Fruit fly (Drosophila melanogaster) Kc167 (cell line): ENCODE data around the gene CG32756.

Experiments used
- Myc ChIP-seq: fragments of >200 bp; optimal IDR thresholded peaks from 2 replicates; lab custom pipeline; 2017; ENCODE audit warnings: missing external identifiers
- Sin3A ChIP-seq: fragments of >200 bp; optimal IDR thresholded peaks from 2 replicates; lab custom pipeline; 2018; ENCODE audit warnings: missing external identifiers
- h ChIP-seq: fragments of >200 bp; optimal IDR thresholded peaks from 3 replicates; lab custom pipeline; 2018; ENCODE audit warnings: missing external identifiers
- insv ChIP-seq: fragments of >200 bp; optimal IDR thresholded peaks from 3 replicates; lab custom pipeline; 2018; ENCODE audit warnings: missing external identifiers
- psq ChIP-seq: fragments of >200 bp; optimal IDR thresholded peaks from 2 replicates; lab custom pipeline; 2017; ENCODE audit warnings: missing external identifiers
- ttk ChIP-seq: sonication (Bioruptor generic); optimal IDR thresholded peaks from 2 replicates; lab custom pipeline; 2017; ENCODE audit warnings: missing external identifiers

DNA sequence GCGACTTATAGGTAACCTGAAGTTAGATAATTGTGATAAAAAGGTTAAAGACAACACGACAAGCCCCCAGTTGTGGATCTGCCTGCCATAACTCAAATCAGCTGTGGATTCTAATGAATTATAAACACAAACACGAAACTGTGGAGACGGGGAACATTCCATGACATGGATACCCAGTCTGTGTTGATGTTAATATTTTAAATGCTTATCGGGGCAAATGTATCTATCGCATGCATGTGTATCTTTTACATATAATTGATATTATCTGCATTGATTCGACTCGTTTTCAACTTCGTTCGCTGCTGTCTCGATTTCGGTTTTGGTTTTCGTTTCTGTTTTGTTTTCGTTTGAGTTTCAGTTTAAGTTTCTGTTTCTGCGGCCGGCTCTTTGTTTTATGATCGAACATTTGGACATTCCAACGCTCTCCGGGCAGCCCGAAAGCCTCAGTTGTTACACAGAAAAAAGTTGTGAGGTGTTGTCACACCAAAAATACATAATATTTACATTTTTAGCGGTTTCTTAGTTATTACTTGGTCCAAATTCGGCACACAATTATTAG, 47.4 kb downstream of the CG32756 start:
- no peak for TF ChIP-seq psq (lab: Kevin White, UChicago)
- no peak for TF ChIP-seq h (lab: Kevin White, UChicago)
- no peak for TF ChIP-seq Sin3A (lab: Kevin White, UChicago)
- TF ChIP-seq ttk (lab: Kevin White, UChicago): no peak
- TF ChIP-seq insv: no peak
- no peak for TF ChIP-seq Myc (lab: Kevin White, UChicago)
